Worm (Caenorhabditis elegans) whole organism, midembryonic: ENCODE data around the gene ssq-4.

ENCODE experiments used
- flt-1 ChIP-seq: fragments of 200-800 bp; sonication (Bioruptor generic); IDR thresholded peaks from 2 replicates; pipeline ENCODE4 v1.3.6; 2022; ENCODE audit warnings: missing genetic modification characterization, missing compliant biosample characterization
- med-1 ChIP-seq: sonication (generic microtip); optimal IDR thresholded peaks from 2 replicates; lab custom pipeline; 2017; ENCODE audit warnings: missing genetic modification characterization, mild to moderate bottlenecking, missing compliant biosample characterization, antibody characterized with exemption, missing genetic modification reagents; ENCODE audit not compliant: insufficient read depth
- ref-1 ChIP-seq: fragments of 200-800 bp; sonication (Bioruptor generic); conservative IDR thresholded peaks from 2 replicates; pipeline ENCODE4 v1.3.6; 2022; ENCODE audit warnings: missing genetic modification reagents, missing genetic modification characterization, missing compliant biosample characterization
- tab-1 ChIP-seq: fragments of 200-800 bp; sonication (Bioruptor generic); IDR thresholded peaks from 2 replicates; pipeline ENCODE4 v1.3.6; 2022; ENCODE audit warnings: missing genetic modification characterization, missing compliant biosample characterization

- TF ChIP-seq tab-1 (GFP tag; lab: Robert Waterston, UW) (no peak), ref-1 (GFP tag; lab: Robert Waterston, UW) (no peak), med-1 (GFP tag; lab: Kevin White, UChicago) (no peak), flt-1 (GFP tag; lab: Robert Waterston, UW) (no peak)
Measured at ce11 chrIV:4981027-4981426, 35.3 kb upstream of the ssq-4 start, which contains the start of gene srz-24.
